In genomic region chrX:3039743-3040142, dm6 we compare ENCODE assay signal across 1 fruit fly cellular context.
TF ChIP-seq lines count a peak whose summit lies in the region.

No protein-coding gene starts in this region.

TF ChIP-seq in whole organism, embryonic, 481 proteins besides CTCF, POLR2A, EP300 and RAD21 (continued from another document):
- no peak for TF ChIP-seq CG6683 (GFP tag; optimal IDR thresholded peaks at IDR 0.05; lab: Kevin White, UChicago)
- TF ChIP-seq pum (GFP tag; optimal IDR thresholded peaks at IDR 0.05; lab: Kevin White, UChicago), result peak; percentile 17
- TF ChIP-seq Poxn (GFP tag; IDR thresholded peaks at IDR 0.05; lab: Robert Waterston, UW), result no peak
- TF ChIP-seq tna (GFP tag; IDR thresholded peaks at IDR 0.05; lab: Robert Waterston, UW; ENCODE audit: partially characterized antibody), result no peak
- no peak for TF ChIP-seq CG14860 (GFP tag; IDR thresholded peaks at IDR 0.05; lab: Robert Waterston, UW; ENCODE audit: partially characterized antibody)
- peak; percentile 48 for TF ChIP-seq lmd (GFP tag; IDR thresholded peaks at IDR 0.05; lab: Robert Waterston, UW)
- no peak for TF ChIP-seq crc (GFP tag; optimal IDR thresholded peaks at IDR 0.05; lab: Kevin White, UChicago)
- TF ChIP-seq CG15479 (GFP tag; optimal IDR thresholded peaks at IDR 0.05; lab: Kevin White, UChicago), result no peak
- TF ChIP-seq CG4730 (GFP tag; IDR thresholded peaks at IDR 0.05; lab: Robert Waterston, UW), result 0 out of 2 replicates have a peak, but pooled peaks have one; percentile 19
TF ChIP-seq in whole organism, embryonic: peak in this region for 123.
